Worm (Caenorhabditis elegans): ENCODE results near the gene W02A2.9.

DNA sequence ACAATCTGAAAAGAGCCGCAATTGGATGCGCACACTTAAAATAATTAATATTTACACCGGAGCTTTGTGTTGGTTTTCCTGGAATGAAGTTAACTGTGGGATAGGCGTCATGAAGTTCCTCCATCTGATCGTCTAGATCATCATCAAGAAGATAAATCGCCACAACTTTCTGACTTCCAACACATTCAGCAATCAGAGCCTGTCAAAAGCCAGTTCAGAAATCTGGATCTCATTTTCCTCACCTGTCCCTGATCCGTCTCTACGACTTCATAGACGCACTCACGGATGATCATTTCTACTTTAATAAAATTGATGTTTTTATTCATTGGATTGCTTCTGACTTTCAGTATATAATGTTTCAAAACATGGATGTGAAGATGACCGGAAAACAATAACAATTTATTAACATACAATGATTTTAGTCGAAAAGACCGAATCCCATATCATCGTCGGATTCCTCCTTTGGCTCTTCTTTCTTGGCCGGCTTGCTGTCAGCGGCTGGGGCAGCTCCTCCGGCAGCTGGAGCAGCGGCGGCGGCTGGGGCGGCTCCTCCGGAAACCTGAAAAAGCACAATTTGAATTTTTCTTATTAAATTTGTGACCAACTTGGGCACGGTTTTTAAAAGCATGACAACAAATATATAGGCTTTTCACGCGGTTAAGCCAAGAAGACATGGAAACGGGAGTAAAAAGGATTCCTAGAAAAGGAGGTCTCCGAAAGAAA is 21.8 kb downstream of the W02A2.9 start, which contains the start of gene agt-1:
- no peak for TF ChIP-seq ztf-11 (tag; optimal IDR thresholded peaks at IDR 0.05)
- no peak for TF ChIP-seq nhr-12 (tag; optimal IDR thresholded peaks at IDR 0.05)
- no peak for TF ChIP-seq elt-3 (tag; optimal IDR thresholded peaks at IDR 0.05)
- TF ChIP-seq lin-13 (tag; optimal IDR thresholded peaks at IDR 0.05), result no peak
- TF ChIP-seq ces-1 (GFP tag; optimal IDR thresholded peaks at IDR 0.05), result no peak
- no peak for TF ChIP-seq ceh-43 (GFP tag; optimal IDR thresholded peaks at IDR 0.05)
- TF ChIP-seq snpc-4 (tag; optimal IDR thresholded peaks at IDR 0.05), result no peak
- no peak for TF ChIP-seq unc-62 (GFP tag; optimal IDR thresholded peaks at IDR 0.05)
- no peak for TF ChIP-seq pha-4 (tag; optimal IDR thresholded peaks at IDR 0.05)
- no peak for TF ChIP-seq lsy-2 (tag; optimal IDR thresholded peaks at IDR 0.05)
- no peak for TF ChIP-seq nhr-28 (tag; optimal IDR thresholded peaks at IDR 0.05)

All from whole organism, mixed stage, embryonic.